Worm (Caenorhabditis elegans): ENCODE measurements around the gene F21C10.13.

The F21C10.13 gene

ce11 chrV:9122004-9122403 lies at the start of gene F21C10.13:
Gene F21C10.13 (plus strand): TSS chrV:9122304.
- no peak for TF ChIP-seq ceh-63 (GFP tag; optimal IDR thresholded peaks at IDR 0.05)
- no peak for TF ChIP-seq alr-1 (tag; optimal IDR thresholded peaks at IDR 0.05; ENCODE audit: borderline replicate concordance)
- TF ChIP-seq efl-1 (optimal IDR thresholded peaks at IDR 0.05), result no peak
- peak in 1 of 2 experiments; percentile 52 for TF ChIP-seq efl-1 (GFP tag; optimal IDR thresholded peaks at IDR 0.05 in 1 of 2)
- no peak for TF ChIP-seq nhr-77 (tag; optimal IDR thresholded peaks at IDR 0.05)
- no peak for TF ChIP-seq nhr-12 (tag; optimal IDR thresholded peaks at IDR 0.05)

- TF ChIP-seq lir-3 (tag; optimal IDR thresholded peaks at IDR 0.05; ENCODE audit: poor library complexity) (no peak), tbx-2 (tag; optimal IDR thresholded peaks at IDR 0.05) (peak; percentile 14), nhr-90 (tag; optimal IDR thresholded peaks at IDR 0.05; ENCODE audit: poor library complexity) (no peak), aly-2 (tag; optimal IDR thresholded peaks at IDR 0.05) (no peak), unc-30 (tag; optimal IDR thresholded peaks at IDR 0.05) (no peak), mdl-1 (tag; optimal IDR thresholded peaks at IDR 0.05) (peak in 1 of 2 experiments; percentile 22), lin-15B (tag; optimal IDR thresholded peaks at IDR 0.05) (no peak), dsc-1 (tag; optimal IDR thresholded peaks at IDR 0.05) (no peak), nhr-28 (tag; optimal IDR thresholded peaks at IDR 0.05) (no peak), lin-35 (GFP tag; optimal IDR thresholded peaks at IDR 0.05) (peak in 1 of 2 experiments; percentile 12), lsy-2 (tag; optimal IDR thresholded peaks at IDR 0.05) (peak in 1 of 2 experiments; percentile 24), rnt-1 (tag; optimal IDR thresholded peaks at IDR 0.05) (no peak)
Measured at ce11 chrV:9073322-9074038, 48.6 kb upstream of the F21C10.13 start, which contains the start of gene oac-50. Gene oac-50 (minus strand): TSS chrV:9073540.

ce11 chrV:9074360-9074834 lies 47.7 kb upstream of the F21C10.13 start:
- TF ChIP-seq nhr-11 (tag; optimal IDR thresholded peaks at IDR 0.05) (no peak), lin-13 (GFP tag; optimal IDR thresholded peaks at IDR 0.05) (peak; percentile 11), lin-14 (GFP tag; optimal IDR thresholded peaks at IDR 0.05) (peak; percentile 17), snpc-4 (tag; optimal IDR thresholded peaks at IDR 0.05) (no peak), efl-3 (GFP tag; optimal IDR thresholded peaks at IDR 0.05) (no peak), lin-39 (tag; optimal IDR thresholded peaks at IDR 0.05) (no peak), nhr-19 (GFP tag; conservative IDR thresholded peaks at IDR 0.05) (peak; percentile 21), lsy-2 (tag; optimal IDR thresholded peaks at IDR 0.05) (peak in 1 of 2 experiments; percentile 40), elt-2 (tag; optimal IDR thresholded peaks at IDR 0.05) (peak; percentile 21), ces-1 (GFP tag; optimal IDR thresholded peaks at IDR 0.05) (no peak), pax-3 (tag; optimal IDR thresholded peaks at IDR 0.05) (no peak), tbx-2 (tag; optimal IDR thresholded peaks at IDR 0.05) (peak; percentile 38), isw-1 (GFP tag; IDR thresholded peaks at IDR 0.05) (no peak), mep-1 (tag; optimal IDR thresholded peaks at IDR 0.05) (peak; percentile 24), blmp-1 (tag; optimal IDR thresholded peaks at IDR 0.05) (peak; percentile 30), sptf-1 (tag; optimal IDR thresholded peaks at IDR 0.05) (no peak), alr-1 (tag; optimal IDR thresholded peaks at IDR 0.05; ENCODE audit: borderline replicate concordance) (no peak), lin-35 (GFP tag; optimal IDR thresholded peaks at IDR 0.05) (peak in 1 of 2 experiments; percentile 28), swsn-7 (tag; optimal IDR thresholded peaks at IDR 0.05) (no peak), ama-1 (optimal IDR thresholded peaks at IDR 0.05) (peak; percentile 64), nhr-20 (tag; optimal IDR thresholded peaks at IDR 0.05) (peak; percentile 43), fkh-10 (GFP tag; optimal IDR thresholded peaks at IDR 0.05) (no peak), ceh-63 (GFP tag; optimal IDR thresholded peaks at IDR 0.05) (no peak), pag-3 (tag; optimal IDR thresholded peaks at IDR 0.05; ENCODE audit: borderline replicate concordance, insufficient read depth) (no peak), hlh-4 (tag; optimal IDR thresholded peaks at IDR 0.05) (no peak), nhr-71 (tag; optimal IDR thresholded peaks at IDR 0.05) (peak; percentile 38), nhr-47 (tag; optimal IDR thresholded peaks at IDR 0.05) (peak; percentile 19), nhr-85 (tag) (peak; percentile 68), elt-3 (tag; optimal IDR thresholded peaks at IDR 0.05) (peak in 1 of 6 experiments; percentile 25), aly-2 (tag; optimal IDR thresholded peaks at IDR 0.05) (no peak), snu-23 (GFP tag; optimal IDR thresholded peaks at IDR 0.05) (peak; percentile 29), C16A3.4 (tag; optimal IDR thresholded peaks at IDR 0.05) (peak; percentile 31), nhr-90 (tag; optimal IDR thresholded peaks at IDR 0.05; ENCODE audit: poor library complexity) (peak; percentile 15), xbp-1 (tag; optimal IDR thresholded peaks at IDR 0.05) (no peak), ceh-8 (GFP tag; optimal IDR thresholded peaks at IDR 0.05) (no peak)
